Worm (Caenorhabditis elegans): ENCODE results near the gene nlp-58.

- TF ChIP-seq ztf-23 (GFP tag; IDR thresholded peaks at IDR 0.05) (no peak), klf-2 (GFP tag; conservative IDR thresholded peaks at IDR 0.05) (no peak), flt-1 (GFP tag; IDR thresholded peaks at IDR 0.05) (no peak)
Observed at ce11 chrV:9958654-9959053, 9.9 kb upstream of the nlp-58 start.

Measured in whole organism, midembryonic.